Fruit fly (Drosophila melanogaster): ENCODE measurements around the gene Osi7.

dm6 chr3R:6211041-6211377, 37.8 kb upstream of the Osi7 start:
- TF ChIP-seq Crg-1 (GFP tag; optimal IDR thresholded peaks at IDR 0.05): no peak
- no peak for TF ChIP-seq CG7045 (GFP tag; optimal IDR thresholded peaks at IDR 0.05)
- no peak for TF ChIP-seq kay (GFP tag; ENCODE audit: borderline replicate concordance)

All from whole organism, adult.